Worm (Caenorhabditis elegans): ENCODE data around the gene dct-16.

Gene dct-16

DNA sequence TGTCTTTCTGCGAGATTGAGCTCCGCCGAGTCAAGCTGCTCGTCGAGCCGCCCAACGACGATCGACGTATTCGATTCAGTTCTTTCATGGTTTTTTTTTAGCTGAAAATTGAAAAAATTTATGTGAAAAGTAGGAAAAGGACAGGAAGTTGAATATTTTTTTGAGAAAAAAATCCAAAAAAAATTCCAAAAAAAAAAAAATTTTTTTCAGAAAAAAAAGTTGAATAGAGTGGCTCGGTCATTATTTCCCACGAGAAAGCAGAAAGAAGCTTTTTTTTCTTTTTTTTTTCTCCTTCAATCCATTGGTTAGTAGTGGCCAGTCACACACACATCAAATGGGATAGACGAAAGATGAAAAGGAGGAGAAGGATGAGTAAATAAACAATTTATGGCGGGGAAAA, 13.6 kb downstream of the dct-16 start, which contains the start of gene dhcr-7:
Gene dhcr-7 (minus strand): TSS at position 101 of the 400 bp plus-strand sequence.
- no peak for TF ChIP-seq odd-2 (tag; optimal IDR thresholded peaks at IDR 0.05)
- no peak for TF ChIP-seq unc-3 (GFP tag; conservative IDR thresholded peaks at IDR 0.05)
- TF ChIP-seq unc-3 (tag; optimal IDR thresholded peaks at IDR 0.05): no peak
- no peak for TF ChIP-seq nhr-11 (tag; optimal IDR thresholded peaks at IDR 0.05)
- no peak for TF ChIP-seq tbx-2 (tag; optimal IDR thresholded peaks at IDR 0.05)
- no peak for TF ChIP-seq tbx-7 (tag; optimal IDR thresholded peaks at IDR 0.05)
- TF ChIP-seq pat-9 (tag; optimal IDR thresholded peaks at IDR 0.05): no peak
- no peak for TF ChIP-seq ceh-31 (tag; optimal IDR thresholded peaks at IDR 0.05)
- no peak for TF ChIP-seq madf-2 (tag; optimal IDR thresholded peaks at IDR 0.05)
- TF ChIP-seq nfya-1 (tag; optimal IDR thresholded peaks at IDR 0.05): no peak
- no peak for TF ChIP-seq T23F11.4 (GFP tag; optimal IDR thresholded peaks at IDR 0.05)
- TF ChIP-seq ets-4 (tag; optimal IDR thresholded peaks at IDR 0.05): no peak
- TF ChIP-seq hlh-6 (tag; optimal IDR thresholded peaks at IDR 0.05): no peak
- TF ChIP-seq hlh-13 (GFP tag; optimal IDR thresholded peaks at IDR 0.05): no peak
- TF ChIP-seq dmd-4 (tag; optimal IDR thresholded peaks at IDR 0.05; ENCODE audit: borderline replicate concordance): no peak
- no peak for TF ChIP-seq zip-5 (tag; optimal IDR thresholded peaks at IDR 0.05)

DNA sequence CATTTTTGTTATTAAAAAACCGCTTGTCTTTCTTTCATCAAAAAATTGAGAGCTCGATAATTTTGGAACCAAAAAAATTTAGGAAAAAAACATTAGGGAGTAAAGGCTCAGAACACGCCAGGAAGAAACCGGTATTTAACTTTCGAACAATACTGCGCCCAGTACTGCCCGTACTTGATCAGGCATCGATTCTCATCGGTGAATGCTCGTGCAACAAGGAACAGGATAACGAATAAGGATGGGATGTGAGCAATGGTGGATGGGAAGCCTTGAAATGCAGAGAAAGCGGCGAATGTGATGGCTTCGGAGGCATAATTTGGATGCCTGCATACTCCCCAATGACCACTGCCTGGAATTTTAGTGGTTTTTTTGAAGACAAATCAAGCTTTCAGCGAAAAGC, 18.1 kb downstream of the dct-16 start:
- TF ChIP-seq pqm-1 (tag; optimal IDR thresholded peaks at IDR 0.05): no peak
- TF ChIP-seq ttx-3 (tag; optimal IDR thresholded peaks at IDR 0.05): no peak

DNA sequence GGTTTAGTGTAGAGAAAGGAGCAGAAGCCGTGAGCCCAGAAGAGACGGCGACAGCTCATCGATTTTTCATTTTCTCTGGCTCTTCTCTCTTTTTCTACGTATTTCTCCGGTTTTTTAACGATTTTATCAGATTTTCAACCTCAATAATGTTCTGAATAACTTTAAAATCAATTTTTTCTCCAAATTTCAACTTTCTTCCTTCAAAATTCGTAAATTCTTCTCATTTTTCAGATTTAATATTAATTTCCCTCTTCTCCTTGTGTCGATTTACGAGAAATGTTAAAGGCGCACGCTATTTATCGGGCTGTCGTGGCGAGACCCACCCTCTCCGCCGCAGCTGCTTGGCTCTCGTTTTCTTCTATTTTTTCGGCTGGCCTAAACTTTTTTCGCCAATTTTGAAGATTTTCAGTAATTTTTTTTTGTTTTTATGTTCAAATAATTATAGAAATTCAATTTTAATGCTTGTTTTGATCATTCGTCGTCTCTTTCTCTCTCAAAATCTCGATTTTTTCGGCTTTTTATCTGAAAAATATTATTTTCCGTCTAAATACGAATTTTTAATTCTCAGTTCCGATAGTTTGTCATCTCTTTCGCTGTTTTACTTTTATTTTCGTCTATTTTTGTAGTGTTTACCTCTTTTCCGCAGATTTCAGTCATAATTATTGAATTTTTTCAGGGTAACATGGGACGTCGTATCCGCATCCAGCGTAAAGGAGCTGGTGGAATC, 19.7 kb downstream of the dct-16 start, which contains the start of the genes calf-1 and rpl-2:
Gene calf-1 (minus strand): TSS at position 77 of the 727 bp plus-strand sequence.
Gene rpl-2 (plus strand): TSS at position 677 of the 727 bp plus-strand sequence.
- TF ChIP-seq ceh-48 (tag; optimal IDR thresholded peaks at IDR 0.05) (peak; percentile 83), lim-6 (tag; optimal IDR thresholded peaks at IDR 0.05) (no peak), nfya-1 (tag; optimal IDR thresholded peaks at IDR 0.05) (peak; percentile 56), ceh-18 (tag; optimal IDR thresholded peaks at IDR 0.05) (no peak), unc-42 (tag; optimal IDR thresholded peaks at IDR 0.05) (peak; percentile 84), ceh-31 (tag; optimal IDR thresholded peaks at IDR 0.05) (peak; percentile 49), elt-2 (tag; optimal IDR thresholded peaks at IDR 0.05) (peak; percentile 11)

DNA sequence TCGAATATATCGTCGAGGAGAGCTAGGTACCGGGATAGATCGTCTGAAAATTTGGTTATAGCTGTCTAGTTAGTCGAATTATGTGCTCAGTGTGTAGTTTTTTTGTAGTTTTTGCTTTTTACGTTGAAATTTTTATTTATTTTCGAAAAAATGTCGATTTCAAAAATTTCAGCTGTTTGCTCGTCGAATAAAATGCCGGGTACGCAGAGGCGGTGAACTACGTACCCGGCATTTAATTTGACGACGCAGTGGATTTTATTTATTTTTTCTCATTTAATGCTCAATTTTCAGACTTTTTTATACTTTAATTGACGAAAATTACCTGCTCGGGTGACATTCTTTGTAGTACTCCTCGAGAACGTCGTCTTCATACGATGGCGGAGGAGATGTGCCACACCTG, 21.9 kb downstream of the dct-16 start:
- TF ChIP-seq unc-55 (GFP tag; optimal IDR thresholded peaks at IDR 0.05) (no peak), ceh-45 (GFP tag; IDR thresholded peaks at IDR 0.05) (no peak), dmd-4 (tag; optimal IDR thresholded peaks at IDR 0.05; ENCODE audit: borderline replicate concordance) (no peak), ceh-9 (tag; optimal IDR thresholded peaks at IDR 0.05) (no peak), Y22D7AL.16 (tag; optimal IDR thresholded peaks at IDR 0.05) (no peak), unc-3 (GFP tag; conservative IDR thresholded peaks at IDR 0.05) (no peak), unc-3 (tag; optimal IDR thresholded peaks at IDR 0.05) (no peak), ttx-3 (tag; optimal IDR thresholded peaks at IDR 0.05) (no peak), ceh-24 (tag; optimal IDR thresholded peaks at IDR 0.05) (no peak), fkh-10 (GFP tag; optimal IDR thresholded peaks at IDR 0.05) (no peak), pqm-1 (tag; optimal IDR thresholded peaks at IDR 0.05) (no peak), ceh-22 (tag; optimal IDR thresholded peaks at IDR 0.05) (no peak), eyg-1 (tag; optimal IDR thresholded peaks at IDR 0.05) (no peak), elt-4 (tag; optimal IDR thresholded peaks at IDR 0.05) (no peak), ceh-48 (tag; optimal IDR thresholded peaks at IDR 0.05) (no peak)

DNA sequence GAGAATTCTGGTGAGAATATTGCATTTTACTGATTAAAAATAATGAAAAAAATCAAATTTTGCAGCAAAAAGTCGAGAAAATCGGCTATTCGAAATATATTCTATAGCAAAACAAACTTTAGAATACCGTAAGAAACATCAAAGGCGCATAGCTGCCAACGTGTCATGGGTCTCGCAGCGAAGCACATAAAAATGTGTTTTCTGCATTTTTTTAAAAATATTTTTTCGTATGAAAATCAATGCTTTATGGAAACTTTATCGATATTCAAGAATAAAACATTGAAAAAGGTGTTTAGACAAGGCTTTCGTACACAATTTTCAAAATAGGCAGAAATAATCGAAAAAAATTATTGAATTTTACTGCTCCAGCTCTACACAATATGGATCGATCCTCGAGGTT, 22.3 kb downstream of the dct-16 start:
- TF ChIP-seq hlh-6 (tag; optimal IDR thresholded peaks at IDR 0.05): no peak
- TF ChIP-seq ama-1 (optimal IDR thresholded peaks at IDR 0.05): no peak
- no peak for TF ChIP-seq lim-6 (tag; optimal IDR thresholded peaks at IDR 0.05)
- no peak for TF ChIP-seq zip-5 (tag; optimal IDR thresholded peaks at IDR 0.05)
- no peak for TF ChIP-seq ceh-2 (tag; optimal IDR thresholded peaks at IDR 0.05)
- TF ChIP-seq sox-4 (tag; optimal IDR thresholded peaks at IDR 0.05): no peak
- TF ChIP-seq elt-2 (tag; optimal IDR thresholded peaks at IDR 0.05): no peak
- no peak for TF ChIP-seq syd-9 (tag; optimal IDR thresholded peaks at IDR 0.05)
- no peak for TF ChIP-seq che-1 (tag; optimal IDR thresholded peaks at IDR 0.05)
- no peak for TF ChIP-seq ceh-14 (tag; optimal IDR thresholded peaks at IDR 0.05)
- TF ChIP-seq npax-4 (tag; optimal IDR thresholded peaks at IDR 0.05): no peak
- TF ChIP-seq sox-2 (GFP tag; IDR thresholded peaks at IDR 0.05): no peak
- no peak for TF ChIP-seq nfya-1 (tag; optimal IDR thresholded peaks at IDR 0.05)
- TF ChIP-seq ceh-24 (tag; optimal IDR thresholded peaks at IDR 0.05): no peak
- TF ChIP-seq pax-1 (tag; optimal IDR thresholded peaks at IDR 0.05): no peak
- TF ChIP-seq C38D4.7 (GFP tag; optimal IDR thresholded peaks at IDR 0.05): no peak
- TF ChIP-seq ztf-16 (tag; optimal IDR thresholded peaks at IDR 0.05): no peak
- TF ChIP-seq hlh-13 (GFP tag; optimal IDR thresholded peaks at IDR 0.05): no peak
- TF ChIP-seq ceh-18 (tag; optimal IDR thresholded peaks at IDR 0.05): no peak
- TF ChIP-seq nhr-232 (tag; optimal IDR thresholded peaks at IDR 0.05): no peak

All from whole organism, late embryonic.